Fruit fly (Drosophila melanogaster) whole organism, wandering third instar larva: Measurements from ENCODE around the gene TwdlP.

ENCODE experiments used
- Dfd ChIP-seq: fragments of >200 bp; optimal IDR thresholded peaks from 2 replicates; lab custom pipeline; 2017; ENCODE audit warnings: missing biosample characterization, missing genetic modification characterization
- GATAd ChIP-seq: sonication (Bioruptor generic); optimal IDR thresholded peaks from 2 replicates; lab custom pipeline; 2016; ENCODE audit warnings: missing biosample characterization, missing genetic modification characterization
- Hr78 ChIP-seq: fragments of >200 bp; optimal IDR thresholded peaks from 2 replicates; lab custom pipeline; 2017; ENCODE audit warnings: missing biosample characterization, missing genetic modification characterization
- Hr83 ChIP-seq: fragments of 200-300 bp; sonication (Bioruptor generic); optimal IDR thresholded peaks from 2 replicates; lab custom pipeline; 2016; ENCODE audit warnings: missing biosample characterization, mild to moderate bottlenecking, missing genetic modification characterization, moderate library complexity; ENCODE audit not compliant: poor library complexity, severe bottlenecking
- Jra ChIP-seq: sonication (Bioruptor generic); optimal IDR thresholded peaks from 2 replicates; lab custom pipeline; 2016; ENCODE audit warnings: missing biosample characterization, missing genetic modification characterization
- OdsH ChIP-seq: fragments of 200-800 bp; sonication (Bioruptor generic); optimal IDR thresholded peaks from 2 replicates; lab custom pipeline; 2016; ENCODE audit warnings: missing biosample characterization, mild to moderate bottlenecking, missing genetic modification characterization
- br ChIP-seq: fragments of 200-800 bp; sonication (Bioruptor generic); optimal IDR thresholded peaks from 2 replicates; lab custom pipeline; 2016; ENCODE audit warnings: missing biosample characterization, missing genetic modification characterization
- foxo ChIP-seq, 2 experiments: fragments of 200-800 bp; sonication (Bioruptor generic); optimal IDR thresholded peaks; 2 replicates in 1 of 2; 3 replicates in 1 of 2; lab custom pipeline; 2016 to 2017; ENCODE audit warnings: missing biosample characterization in 2 of 2, missing genetic modification characterization in 2 of 2
- fru ChIP-seq: fragments of 200-800 bp; sonication (Bioruptor generic); optimal IDR thresholded peaks from 3 replicates; lab custom pipeline; 2016; ENCODE audit warnings: missing biosample characterization, mild to moderate bottlenecking, missing genetic modification characterization
- lola ChIP-seq: fragments of >200 bp; optimal IDR thresholded peaks from 2 replicates; lab custom pipeline; 2017; ENCODE audit warnings: missing biosample characterization, missing genetic modification characterization
- pan ChIP-seq: fragments of >200 bp; optimal IDR thresholded peaks from 2 replicates; lab custom pipeline; 2017
- rgr ChIP-seq: fragments of 200-800 bp; sonication (Bioruptor generic); optimal IDR thresholded peaks from 3 replicates; lab custom pipeline; 2016; ENCODE audit warnings: missing biosample characterization, mild to moderate bottlenecking, missing genetic modification characterization

DNA sequence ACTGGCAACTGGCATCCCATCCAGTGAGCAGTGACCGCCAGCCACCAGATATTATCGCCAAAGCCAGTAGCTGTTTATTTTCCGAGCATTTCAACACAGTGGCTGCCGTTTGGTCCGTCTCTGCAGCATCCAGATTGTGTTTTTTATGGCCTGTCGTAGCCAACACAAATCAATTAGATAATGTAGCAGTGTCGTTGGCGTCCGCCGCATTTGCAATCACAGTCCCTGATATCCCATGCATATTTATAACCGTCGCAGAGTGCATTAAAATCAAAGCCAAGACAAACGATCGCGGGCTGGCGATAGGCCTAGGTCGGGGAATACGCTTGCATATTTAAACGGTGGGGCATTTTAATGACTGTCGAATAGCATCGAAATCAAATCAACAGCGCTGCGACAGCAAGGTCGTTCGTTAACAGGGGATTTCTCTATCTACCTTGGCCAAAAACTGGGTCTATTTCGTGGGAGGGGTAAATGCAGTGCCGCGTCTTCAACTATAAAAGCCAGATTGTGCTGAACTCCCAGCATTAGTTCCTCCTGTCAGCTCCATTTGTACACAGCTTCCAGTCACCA lies 18.4 kb upstream of the TwdlP start, which contains the start of gene TwdlD:
- TF ChIP-seq lola (GFP tag; lab: Kevin White, UChicago) (no peak), foxo (GFP tag; optimal IDR thresholded peaks at IDR 0.05; lab: Kevin White, UChicago) (no peak), fru (GFP tag; lab: Kevin White, UChicago) (no peak), br (GFP tag; lab: Kevin White, UChicago) (no peak), Dfd (GFP tag; lab: Kevin White, UChicago) (no peak), GATAd (GFP tag; lab: Kevin White, UChicago) (no peak), Hr78 (GFP tag; lab: Kevin White, UChicago) (no peak), Hr83 (GFP tag; lab: Kevin White, UChicago) (no peak), Jra (GFP tag; lab: Kevin White, UChicago) (no peak), rgr (GFP tag; lab: Kevin White, UChicago) (no peak), OdsH (GFP tag; lab: Kevin White, UChicago) (no peak), pan (lab: Kevin White, UChicago) (no peak)
